Fruit fly (Drosophila melanogaster) whole organism, embryonic: Measurements from ENCODE around the gene CG15429.

Experiments used
- Asciz ChIP-seq: fragments of 200-800 bp; sonication (Bioruptor generic); optimal IDR thresholded peaks from 2 replicates; lab custom pipeline; 2017; ENCODE audit warnings: missing biosample characterization, mild to moderate bottlenecking, missing genetic modification characterization, missing genetic modification reagents
- BEAF-32 ChIP-seq: fragments of 200-800 bp; sonication (Bioruptor generic); optimal IDR thresholded peaks from 3 replicates; lab custom pipeline; 2017; ENCODE audit warnings: missing biosample characterization, missing genetic modification characterization, mild to moderate bottlenecking, moderate library complexity, missing genetic modification reagents
- CG13775 ChIP-seq: fragments of 200-800 bp; sonication (Bioruptor generic); optimal IDR thresholded peaks from 3 replicates; lab custom pipeline; 2017; ENCODE audit warnings: missing biosample characterization, mild to moderate bottlenecking, missing genetic modification characterization
- CG14050 ChIP-seq: fragments of 200-800 bp; sonication (Bioruptor generic); IDR thresholded peaks from 3 replicates; pipeline ENCODE4 v1.3.6; 2022; ENCODE audit warnings: missing biosample characterization, missing genetic modification characterization
- CG15011 ChIP-seq: fragments of 200-800 bp; sonication (Bioruptor generic); optimal IDR thresholded peaks from 3 replicates; lab custom pipeline; 2018; ENCODE audit warnings: missing biosample characterization, mild to moderate bottlenecking, missing genetic modification characterization
- CG18011 ChIP-seq: fragments of 200-800 bp; sonication (Bioruptor generic); optimal IDR thresholded peaks from 2 replicates; lab custom pipeline; 2017; ENCODE audit warnings: missing biosample characterization, missing genetic modification characterization, mild to moderate bottlenecking, moderate library complexity, missing genotype
- CG18599 ChIP-seq: fragments of 200-800 bp; sonication (Bioruptor generic); optimal IDR thresholded peaks from 3 replicates; lab custom pipeline; 2017; ENCODE audit warnings: missing biosample characterization, missing genetic modification characterization, mild to moderate bottlenecking, moderate library complexity, missing genetic modification reagents
- CG31388 ChIP-seq: fragments of 200-800 bp; sonication (Bioruptor generic); optimal IDR thresholded peaks from 2 replicates; lab custom pipeline; 2016; ENCODE audit warnings: missing biosample characterization, missing genetic modification characterization
- CG32772 ChIP-seq: fragments of 200-800 bp; sonication (Bioruptor generic); IDR thresholded peaks from 2 replicates; pipeline ENCODE4 v1.3.6; 2022; ENCODE audit warnings: missing biosample characterization, missing genetic modification characterization
- CG34224 ChIP-seq: fragments of 200-800 bp; sonication (Bioruptor generic); IDR thresholded peaks from 3 replicates; pipeline ENCODE4 v1.3.6; 2022; ENCODE audit warnings: missing biosample characterization, missing genetic modification characterization; ENCODE audit not compliant: partially characterized antibody
- CG34422 ChIP-seq: fragments of 200-800 bp; sonication (Bioruptor generic); IDR thresholded peaks from 3 replicates; pipeline ENCODE4 v1.3.6; 2022; ENCODE audit warnings: missing biosample characterization, missing genetic modification characterization
- CG3838 ChIP-seq: fragments of 200-800 bp; sonication (Bioruptor generic); optimal IDR thresholded peaks from 3 replicates; lab custom pipeline; 2016; ENCODE audit warnings: missing biosample characterization, missing genetic modification characterization
- CG6689 ChIP-seq: fragments of 200-800 bp; sonication (Bioruptor generic); IDR thresholded peaks from 2 replicates; pipeline ENCODE4 v1.3.6; 2022; ENCODE audit warnings: missing biosample characterization, missing genetic modification characterization
- CG7556 ChIP-seq: fragments of 200-800 bp; sonication (Bioruptor generic); optimal IDR thresholded peaks from 2 replicates; lab custom pipeline; 2017; ENCODE audit warnings: missing biosample characterization, mild to moderate bottlenecking, missing genetic modification characterization
- CG8359 ChIP-seq: fragments of 200-800 bp; sonication (Bioruptor generic); optimal IDR thresholded peaks from 2 replicates; lab custom pipeline; 2017; ENCODE audit warnings: missing biosample characterization, mild to moderate bottlenecking, missing genetic modification characterization, borderline replicate concordance
- Dad ChIP-seq: fragments of 200-800 bp; sonication (Bioruptor generic); optimal IDR thresholded peaks from 3 replicates; lab custom pipeline; 2016; ENCODE audit warnings: missing biosample characterization, missing genetic modification characterization
- Deaf1 ChIP-seq: fragments of 200-800 bp; optimal IDR thresholded peaks from 3 replicates; lab custom pipeline; 2019; ENCODE audit warnings: missing biosample characterization, mild to moderate bottlenecking, missing genetic modification characterization, moderate library complexity
- Dfd ChIP-seq, 2 experiments: fragments of >200 bp; optimal IDR thresholded peaks; 2 replicates each; lab custom pipeline; 2017; ENCODE audit warnings: missing biosample characterization in 2 of 2, missing genetic modification characterization in 2 of 2
- Dp ChIP-seq: fragments of 200-800 bp; sonication (Bioruptor generic); optimal IDR thresholded peaks from 2 replicates; lab custom pipeline; 2018; ENCODE audit warnings: missing biosample characterization, mild to moderate bottlenecking, missing genetic modification characterization, moderate library complexity
- Oli ChIP-seq: fragments of 200-800 bp; sonication (Bioruptor generic); optimal IDR thresholded peaks from 2 replicates; lab custom pipeline; 2018; ENCODE audit warnings: missing biosample characterization, mild to moderate bottlenecking, missing genetic modification characterization, moderate library complexity
- Poxn ChIP-seq: fragments of 200-800 bp; sonication (Bioruptor generic); IDR thresholded peaks from 2 replicates; pipeline ENCODE4 v1.3.6; 2022; ENCODE audit warnings: missing biosample characterization, missing genetic modification characterization
- Ptx1 ChIP-seq: fragments of 200-800 bp; sonication (Bioruptor generic); IDR thresholded peaks from 2 replicates; pipeline ENCODE4 v1.3.6; 2022; ENCODE audit warnings: missing biosample characterization, missing genetic modification characterization
- Rx ChIP-seq: fragments of 200-800 bp; sonication (Bioruptor generic); IDR thresholded peaks from 2 replicates; pipeline ENCODE4 v1.3.6; 2022; ENCODE audit warnings: missing biosample characterization, missing genetic modification characterization
- Sox100B ChIP-seq: fragments of 200-800 bp; sonication (Bioruptor generic); optimal IDR thresholded peaks from 3 replicates; lab custom pipeline; 2018; ENCODE audit warnings: missing biosample characterization, mild to moderate bottlenecking, missing genetic modification characterization
- Xbp1 ChIP-seq: fragments of 200-800 bp; sonication (Bioruptor generic); optimal IDR thresholded peaks from 3 replicates; lab custom pipeline; 2016; ENCODE audit warnings: missing biosample characterization, mild to moderate bottlenecking, missing genetic modification characterization
- ac ChIP-seq: fragments of 200-800 bp; sonication (Bioruptor generic); optimal IDR thresholded peaks from 3 replicates; lab custom pipeline; 2017; ENCODE audit warnings: missing biosample characterization, mild to moderate bottlenecking, missing genetic modification characterization
- ase ChIP-seq: fragments of 200-800 bp; sonication (Bioruptor generic); IDR thresholded peaks from 3 replicates; pipeline ENCODE4 v1.3.6; 2022; ENCODE audit warnings: missing biosample characterization, missing genetic modification characterization
- bbx ChIP-seq: fragments of 200-800 bp; sonication (Bioruptor generic); IDR thresholded peaks from 2 replicates; pipeline ENCODE4 v1.3.6; 2022; ENCODE audit warnings: missing biosample characterization, missing genetic modification characterization; ENCODE audit not compliant: partially characterized antibody
- fd64A ChIP-seq: fragments of 200-800 bp; sonication (Bioruptor generic); optimal IDR thresholded peaks from 3 replicates; lab custom pipeline; 2018; ENCODE audit warnings: missing biosample characterization, mild to moderate bottlenecking, missing genetic modification characterization
- ftz-f1 ChIP-seq: fragments of 200-800 bp; sonication (Bioruptor generic); optimal IDR thresholded peaks from 2 replicates; lab custom pipeline; 2016; ENCODE audit warnings: missing biosample characterization, missing genetic modification characterization
- ind ChIP-seq: fragments of 200-800 bp; sonication (Bioruptor generic); optimal IDR thresholded peaks from 3 replicates; lab custom pipeline; 2016; ENCODE audit warnings: missing biosample characterization, missing genetic modification characterization
- insv ChIP-seq, 2 experiments: fragments of 200-800 bp; sonication (Bioruptor generic); optimal IDR thresholded peaks; 3 replicates each; lab custom pipeline; 2016 to 2018; ENCODE audit warnings: missing biosample characterization in 2 of 2, missing genetic modification characterization in 2 of 2
- lmd ChIP-seq: fragments of 200-800 bp; sonication (Bioruptor generic); IDR thresholded peaks from 2 replicates; pipeline ENCODE4 v1.3.6; 2022; ENCODE audit warnings: missing biosample characterization, missing genetic modification characterization
- lola ChIP-seq, 3 experiments: fragments of >200 bp in 2 of 3; fragments of 200-800 bp in 1 of 3; sonication (Bioruptor generic) in 1 of 3; optimal IDR thresholded peaks; 2 replicates each; lab custom pipeline; 2017 to 2019; ENCODE audit warnings: missing biosample characterization in 3 of 3, missing genetic modification characterization in 3 of 3, mild to moderate bottlenecking in 1 of 3, moderate library complexity in 1 of 3
- lov ChIP-seq, 2 experiments: fragments of 200-800 bp in 1 of 2; fragments of >200 bp in 1 of 2; sonication (Bioruptor generic) in 1 of 2; IDR thresholded peaks in 1 of 2; optimal IDR thresholded peaks in 1 of 2; 2 replicates in 1 of 2; 3 replicates in 1 of 2; pipeline versions ENCODE4 v1.3.6 to Lab custom; 2017 to 2022; ENCODE audit warnings: missing biosample characterization in 1 of 2, missing genetic modification characterization in 1 of 2
- nom ChIP-seq: fragments of 200-800 bp; sonication (Bioruptor generic); optimal IDR thresholded peaks from 2 replicates; lab custom pipeline; 2017; ENCODE audit warnings: missing biosample characterization, missing genetic modification characterization, mild to moderate bottlenecking, moderate library complexity, missing genetic modification reagents
- oc ChIP-seq: fragments of 200-800 bp; sonication (Bioruptor generic); optimal IDR thresholded peaks from 2 replicates; lab custom pipeline; 2018; ENCODE audit warnings: missing biosample characterization, mild to moderate bottlenecking, missing genetic modification characterization, moderate library complexity
- org-1 ChIP-seq: fragments of 200-800 bp; sonication (Bioruptor generic); optimal IDR thresholded peaks from 2 replicates; lab custom pipeline; 2017; ENCODE audit warnings: missing biosample characterization, missing genetic modification characterization
- pfk ChIP-seq: fragments of 200-800 bp; sonication (Bioruptor generic); optimal IDR thresholded peaks from 2 replicates; lab custom pipeline; 2018; ENCODE audit warnings: missing biosample characterization, mild to moderate bottlenecking, missing genetic modification characterization, moderate library complexity
- ro ChIP-seq: fragments of 200-800 bp; sonication (Bioruptor generic); IDR thresholded peaks from 2 replicates; pipeline ENCODE4 v1.3.6; 2022; ENCODE audit warnings: missing biosample characterization, missing genetic modification characterization
- sisA ChIP-seq: fragments of 200-800 bp; sonication (Bioruptor generic); IDR thresholded peaks from 2 replicates; pipeline ENCODE4 v1.3.6; 2022; ENCODE audit warnings: missing biosample characterization, missing genetic modification characterization
- tll ChIP-seq, 2 experiments: fragments of 200-800 bp in 1 of 2; fragments of >200 bp in 1 of 2; sonication (Bioruptor generic) in 1 of 2; optimal IDR thresholded peaks; 2 replicates each; lab custom pipeline; 2017 to 2019; ENCODE audit warnings: missing biosample characterization in 2 of 2, missing genetic modification characterization in 2 of 2, mild to moderate bottlenecking in 1 of 2, moderate library complexity in 1 of 2
- toy ChIP-seq: fragments of 200-800 bp; sonication (Bioruptor generic); IDR thresholded peaks from 2 replicates; pipeline ENCODE4 v1.3.6; 2022; ENCODE audit warnings: missing biosample characterization, missing genetic modification characterization
- ttk ChIP-seq: fragments of 200-800 bp; sonication (Bioruptor generic); IDR thresholded peaks from 2 replicates; pipeline ENCODE4 v2.1.2; 2022; ENCODE audit warnings: missing biosample characterization, missing genetic modification characterization
- twi ChIP-seq: fragments of 200-800 bp; optimal IDR thresholded peaks from 2 replicates; lab custom pipeline; 2019; ENCODE audit warnings: missing biosample characterization, mild to moderate bottlenecking, missing genetic modification characterization, moderate library complexity
- tx ChIP-seq: fragments of 200-800 bp; sonication (Bioruptor generic); optimal IDR thresholded peaks from 2 replicates; lab custom pipeline; 2016; ENCODE audit warnings: missing biosample characterization, missing genetic modification characterization
- wdn ChIP-seq: fragments of 200-800 bp; sonication (Bioruptor generic); IDR thresholded peaks from 2 replicates; pipeline ENCODE4 v1.3.6; 2022; ENCODE audit warnings: missing biosample characterization, missing genetic modification characterization
- z ChIP-seq: fragments of 200-800 bp; sonication (Bioruptor generic); IDR thresholded peaks from 3 replicates; pipeline ENCODE4 v1.3.6; 2022; ENCODE audit warnings: missing biosample characterization, missing genetic modification characterization
- zf30C ChIP-seq: fragments of 200-800 bp; sonication (Bioruptor generic); optimal IDR thresholded peaks from 3 replicates; lab custom pipeline; 2018; ENCODE audit warnings: missing biosample characterization, mild to moderate bottlenecking, missing genetic modification characterization

CG15429 gene

DNA sequence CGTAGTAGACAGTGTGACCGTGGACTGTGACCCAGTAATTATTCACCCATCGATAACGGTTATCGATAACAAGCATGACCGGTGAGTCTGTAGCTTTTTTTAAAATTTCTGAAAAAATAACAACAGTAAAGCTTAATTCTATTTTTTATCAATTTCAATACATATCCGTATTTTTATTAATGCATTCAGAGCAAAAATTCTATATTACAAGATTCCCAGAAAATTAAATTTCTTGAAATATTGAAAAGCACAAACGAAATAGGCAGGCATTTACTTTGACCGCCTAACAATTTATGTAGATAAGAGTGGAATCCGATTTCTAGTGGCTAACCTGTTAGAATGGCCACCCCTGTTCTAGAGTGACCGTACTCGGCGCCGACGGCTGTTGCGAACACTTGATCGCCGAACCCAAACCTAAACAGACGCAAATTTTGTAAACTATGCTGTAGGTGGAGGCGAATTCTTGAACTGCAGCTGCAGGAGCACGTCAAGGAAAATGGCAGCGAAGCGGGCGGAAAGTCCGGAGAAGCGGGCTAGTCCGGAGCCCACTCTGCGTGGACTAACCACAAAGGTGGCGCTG is 41.2 kb downstream of the CG15429 start, which contains the start of gene CG3652 (continued):
- TF ChIP-seq toy (GFP tag; lab: Robert Waterston, UW) (no peak), CG3838 (GFP tag; lab: Kevin White, UChicago) (peak; percentile 23), Deaf1 (no peak), CG14050 (no peak), CG32772 (GFP tag; lab: Robert Waterston, UW) (0 out of 2 replicates have a peak, but pooled peaks have one; percentile 8), twi (no peak), CG18011 (GFP tag; lab: Kevin White, UChicago) (no peak), ttk (GFP tag; lab: Robert Waterston, UW) (no peak), oc (no peak), ftz-f1 (GFP tag; lab: Kevin White, UChicago) (no peak), BEAF-32 (GFP tag; lab: Kevin White, UChicago) (peak; percentile 80), Oli (tag; lab: Kevin White, UChicago) (no peak), nom (GFP tag; lab: Kevin White, UChicago) (no peak), ro (GFP tag; lab: Robert Waterston, UW) (no peak), CG34224 (GFP tag; lab: Robert Waterston, UW) (peak; percentile 38; the same call in 1 of the 3 replicates), z (GFP tag; lab: Robert Waterston, UW) (no peak), Sox100B (no peak), fd64A (GFP tag; lab: Kevin White, UChicago) (no peak), ac (no peak), lola (GFP tag; optimal IDR thresholded peaks at IDR 0.05; lab: Kevin White, UChicago) (peak in 1 of 3 experiments; percentile 29), CG31388 (GFP tag; lab: Kevin White, UChicago) (no peak), CG8359 (GFP tag; lab: Kevin White, UChicago) (no peak), lov (optimal IDR thresholded peaks at IDR 0.05; lab: Kevin White, UChicago) (no peak), lov (GFP tag; IDR thresholded peaks at IDR 0.05; lab: Robert Waterston, UW) (no peak), Xbp1 (GFP tag; lab: Kevin White, UChicago) (peak; percentile 49), CG15011 (GFP tag; lab: Kevin White, UChicago) (no peak), Poxn (GFP tag; lab: Robert Waterston, UW) (no peak), ase (GFP tag; lab: Robert Waterston, UW) (no peak), tx (GFP tag; lab: Kevin White, UChicago) (no peak), CG13775 (GFP tag; lab: Kevin White, UChicago) (peak; percentile 9), tll (GFP tag; optimal IDR thresholded peaks at IDR 0.05; lab: Kevin White, UChicago) (no peak), zf30C (GFP tag; lab: Kevin White, UChicago) (no peak), wdn (GFP tag; lab: Robert Waterston, UW) (no peak), CG34422 (GFP tag; lab: Robert Waterston, UW) (no peak), ind (GFP tag; lab: Kevin White, UChicago) (no peak), Dad (GFP tag; lab: Kevin White, UChicago) (peak; percentile 9), Rx (no peak), lmd (GFP tag; lab: Robert Waterston, UW) (0 out of 2 replicates have a peak, but pooled peaks have one; percentile 20), bbx (GFP tag; lab: Robert Waterston, UW) (0 out of 2 replicates have a peak, but pooled peaks have one; percentile 14), Dp (peak; percentile 68), sisA (GFP tag; lab: Robert Waterston, UW) (no peak), org-1 (GFP tag; lab: Kevin White, UChicago) (no peak), Dfd (GFP tag; optimal IDR thresholded peaks at IDR 0.05; lab: Kevin White, UChicago) (no peak), Ptx1 (GFP tag; lab: Robert Waterston, UW) (peak; percentile 18; the same call in 1 of the 2 replicates), insv (GFP tag; optimal IDR thresholded peaks at IDR 0.05; lab: Kevin White, UChicago) (no peak), CG18599 (GFP tag; lab: Kevin White, UChicago) (no peak), pfk (no peak), CG7556 (GFP tag; lab: Kevin White, UChicago) (no peak), CG6689 (GFP tag; lab: Robert Waterston, UW) (no peak), Asciz (no peak)
